Fruit fly (Drosophila melanogaster): Measurements from ENCODE around the gene CG10469.

The CG10469 gene

dm6 chr3L:6139924-6140574 lies 46.9 kb upstream of the CG10469 start, which contains the start of gene Cpr65Av (continued):
- TF ChIP-seq CrebB (tag; optimal IDR thresholded peaks at IDR 0.05) = peak; percentile 26
- no peak for TF ChIP-seq CG13624 (GFP tag; optimal IDR thresholded peaks at IDR 0.05)
- no peak for TF ChIP-seq Dref (GFP tag; IDR thresholded peaks at IDR 0.05)
- peak; percentile 37 for TF ChIP-seq CG2875 (GFP tag; optimal IDR thresholded peaks at IDR 0.05)
- no peak for TF ChIP-seq CG3995 (GFP tag; optimal IDR thresholded peaks at IDR 0.05)
- TF ChIP-seq ash1 (GFP tag; optimal IDR thresholded peaks at IDR 0.05) = no peak
- TF ChIP-seq CG8944 (GFP tag; optimal IDR thresholded peaks at IDR 0.05) = no peak
- TF ChIP-seq CG9797 (GFP tag; optimal IDR thresholded peaks at IDR 0.05) = no peak
- TF ChIP-seq gem (tag; optimal IDR thresholded peaks at IDR 0.05) = peak; percentile 32
- no peak for TF ChIP-seq CG10274 (GFP tag; optimal IDR thresholded peaks at IDR 0.05)
- no peak for TF ChIP-seq vvl (GFP tag; IDR thresholded peaks at IDR 0.05)
- TF ChIP-seq Sox102F (GFP tag; optimal IDR thresholded peaks at IDR 0.05) = peak; percentile 48
- TF ChIP-seq sqz (GFP tag; optimal IDR thresholded peaks at IDR 0.05) = peak; percentile 43
- TF ChIP-seq D19A (tag; optimal IDR thresholded peaks at IDR 0.05) = no peak
- TF ChIP-seq CG2116 (GFP tag; optimal IDR thresholded peaks at IDR 0.05) = no peak
- no peak for TF ChIP-seq CG2199 (GFP tag; IDR thresholded peaks at IDR 0.05)
- TF ChIP-seq cato (GFP tag; optimal IDR thresholded peaks at IDR 0.05; ENCODE audit: borderline replicate concordance) = no peak
- peak; percentile 2 for TF ChIP-seq CG18599 (GFP tag; optimal IDR thresholded peaks at IDR 0.05)
- TF ChIP-seq CG2202 (tag; optimal IDR thresholded peaks at IDR 0.05) = no peak
- no peak for TF ChIP-seq Dip3 (GFP tag; optimal IDR thresholded peaks at IDR 0.05)
- peak; percentile 13 for TF ChIP-seq CG15696 (tag; optimal IDR thresholded peaks at IDR 0.05)
- no peak for TF ChIP-seq salm (tag; optimal IDR thresholded peaks at IDR 0.05)
- TF ChIP-seq crc (GFP tag; optimal IDR thresholded peaks at IDR 0.05) = no peak
- no peak for TF ChIP-seq CG3065 (GFP tag; optimal IDR thresholded peaks at IDR 0.05)
- no peak for TF ChIP-seq CG17186 (GFP tag; optimal IDR thresholded peaks at IDR 0.05)
- no peak for TF ChIP-seq da (GFP tag; optimal IDR thresholded peaks at IDR 0.05)
- no peak for TF ChIP-seq tup (GFP tag; optimal IDR thresholded peaks at IDR 0.05)
- no peak for TF ChIP-seq CG1024 (GFP tag; IDR thresholded peaks at IDR 0.05)
- no peak for TF ChIP-seq D (optimal IDR thresholded peaks at IDR 0.05)
- TF ChIP-seq D (GFP tag; optimal IDR thresholded peaks at IDR 0.05) = no peak
- TF ChIP-seq CG11398 (GFP tag; optimal IDR thresholded peaks at IDR 0.05) = no peak
- TF ChIP-seq bbx (GFP tag; IDR thresholded peaks at IDR 0.05; ENCODE audit: partially characterized antibody) = no peak
- no peak for TF ChIP-seq Nf-YB (GFP tag; optimal IDR thresholded peaks at IDR 0.05)
- TF ChIP-seq CG3407 (GFP tag; optimal IDR thresholded peaks at IDR 0.05) = peak; percentile 26
- TF ChIP-seq CG17802 (tag; optimal IDR thresholded peaks at IDR 0.05) = no peak
- no peak for TF ChIP-seq CG3838 (GFP tag; optimal IDR thresholded peaks at IDR 0.05)
- peak; percentile 5 for TF ChIP-seq BtbVII (GFP tag; optimal IDR thresholded peaks at IDR 0.05)
- no peak for TF ChIP-seq gsb (GFP tag; IDR thresholded peaks at IDR 0.05)
- TF ChIP-seq CG2712 (tag; optimal IDR thresholded peaks at IDR 0.05) = no peak
- no peak for TF ChIP-seq HLHmδ (GFP tag; optimal IDR thresholded peaks at IDR 0.05)
- 0 out of 3 replicates have a peak, but pooled peaks have one; percentile 24 for TF ChIP-seq sr (GFP tag; IDR thresholded peaks at IDR 0.05)
- no peak for TF ChIP-seq Hmx (GFP tag; optimal IDR thresholded peaks at IDR 0.05)
- peak; percentile 39 for TF ChIP-seq CG13424 (tag; optimal IDR thresholded peaks at IDR 0.05)
- TF ChIP-seq btn (GFP tag; optimal IDR thresholded peaks at IDR 0.05) = no peak
- TF ChIP-seq CG5180 (GFP tag; optimal IDR thresholded peaks at IDR 0.05) = peak; percentile 30
- TF ChIP-seq CG11695 (GFP tag; IDR thresholded peaks at IDR 0.05) = no peak
- no peak for TF ChIP-seq zfh2 (GFP tag; optimal IDR thresholded peaks at IDR 0.05)
- TF ChIP-seq HmgD (GFP tag; optimal IDR thresholded peaks at IDR 0.05) = no peak
- no peak for TF ChIP-seq insv (GFP tag; optimal IDR thresholded peaks at IDR 0.05)
- no peak for TF ChIP-seq CG13296 (GFP tag; optimal IDR thresholded peaks at IDR 0.05)
- no peak for TF ChIP-seq CG33213 (GFP tag; optimal IDR thresholded peaks at IDR 0.05)
